Worm (Caenorhabditis elegans): Measurements from ENCODE around the gene R10E4.3.

The R10E4.3 gene

ce11 chrIII:4242225-4242862 lies 44.9 kb downstream of the R10E4.3 start, which contains the start of gene F43C1.7:
Gene F43C1.7, minus strand, starts transcription at chrIII:4242575.
- TF ChIP-seq nhr-25 (tag; optimal IDR thresholded peaks at IDR 0.05) (no peak), aly-2 (tag; optimal IDR thresholded peaks at IDR 0.05) (no peak), lsy-12 (tag; optimal IDR thresholded peaks at IDR 0.05) (no peak), nhr-43 (tag; optimal IDR thresholded peaks at IDR 0.05; ENCODE audit: poor library complexity, severe bottlenecking) (no peak), nhr-77 (tag; optimal IDR thresholded peaks at IDR 0.05) (no peak), zag-1 (tag; optimal IDR thresholded peaks at IDR 0.05) (no peak), nhr-28 (tag; optimal IDR thresholded peaks at IDR 0.05) (no peak), eor-1 (tag; optimal IDR thresholded peaks at IDR 0.05) (no peak), ceh-28 (tag; optimal IDR thresholded peaks at IDR 0.05) (no peak), fkh-10 (GFP tag; optimal IDR thresholded peaks at IDR 0.05) (no peak), ceh-9 (tag; optimal IDR thresholded peaks at IDR 0.05) (no peak), lin-15B (tag; optimal IDR thresholded peaks at IDR 0.05) (no peak), elt-2 (tag; optimal IDR thresholded peaks at IDR 0.05) (no peak), nfya-1 (tag; optimal IDR thresholded peaks at IDR 0.05; ENCODE audit: insufficient read depth) (no peak)

ce11 chrIII:4241181-4241580 lies 46.1 kb downstream of the R10E4.3 start:
- TF ChIP-seq pqm-1 (tag; optimal IDR thresholded peaks at IDR 0.05), result no peak
- TF ChIP-seq daf-12 (tag; optimal IDR thresholded peaks at IDR 0.05), result no peak
- no peak for TF ChIP-seq hmg-11 (tag; optimal IDR thresholded peaks at IDR 0.05)
- TF ChIP-seq lin-15B (tag; optimal IDR thresholded peaks at IDR 0.05), result no peak
- peak; percentile 59 for TF ChIP-seq elt-1 (tag; optimal IDR thresholded peaks at IDR 0.05)
- no peak for TF ChIP-seq ceh-82 (tag; optimal IDR thresholded peaks at IDR 0.05)
- no peak for TF ChIP-seq ztf-4 (tag; optimal IDR thresholded peaks at IDR 0.05)
- TF ChIP-seq nhr-77 (tag; optimal IDR thresholded peaks at IDR 0.05), result no peak

- TF ChIP-seq lin-39 (tag; optimal IDR thresholded peaks at IDR 0.05) (no peak), ceh-28 (tag; optimal IDR thresholded peaks at IDR 0.05) (peak; percentile 54), jun-1 (tag; optimal IDR thresholded peaks at IDR 0.05) (peak; percentile 5), elt-2 (tag; optimal IDR thresholded peaks at IDR 0.05) (peak; percentile 88), pha-4 (tag; optimal IDR thresholded peaks at IDR 0.05) (peak; percentile 42), ceh-16 (tag; optimal IDR thresholded peaks at IDR 0.05) (no peak), pqm-1 (tag; optimal IDR thresholded peaks at IDR 0.05) (peak; percentile 81)
Observed at ce11 chrIII:4240126-4240525, 47.2 kb downstream of the R10E4.3 start.

ce11 chrIII:4237660-4238059 lies 49.6 kb downstream of the R10E4.3 start:
- TF ChIP-seq R02D3.7 (tag; optimal IDR thresholded peaks at IDR 0.05), result peak; percentile 69
- peak; percentile 55 for TF ChIP-seq skn-1 (tag; optimal IDR thresholded peaks at IDR 0.05)
- TF ChIP-seq snpc-4 (tag; optimal IDR thresholded peaks at IDR 0.05), result peak; percentile 61
- TF ChIP-seq nfya-1 (tag; optimal IDR thresholded peaks at IDR 0.05; ENCODE audit: insufficient read depth), result peak; percentile 91
- peak; percentile 97 for TF ChIP-seq jun-1 (tag; optimal IDR thresholded peaks at IDR 0.05)
- peak; percentile 76 for TF ChIP-seq elt-1 (tag; optimal IDR thresholded peaks at IDR 0.05)
- TF ChIP-seq nhr-77 (tag; optimal IDR thresholded peaks at IDR 0.05), result peak; percentile 49
- peak; percentile 93 for TF ChIP-seq mdl-1 (tag; optimal IDR thresholded peaks at IDR 0.05)
- TF ChIP-seq nhr-76 (tag; optimal IDR thresholded peaks at IDR 0.05), result no peak
- TF ChIP-seq fkh-10 (GFP tag; optimal IDR thresholded peaks at IDR 0.05), result peak; percentile 63
- TF ChIP-seq nhr-28 (tag; optimal IDR thresholded peaks at IDR 0.05), result no peak
- TF ChIP-seq nhr-25 (tag; optimal IDR thresholded peaks at IDR 0.05), result peak; percentile 97
- TF ChIP-seq aly-2 (tag; optimal IDR thresholded peaks at IDR 0.05), result no peak
- TF ChIP-seq pha-4 (tag; optimal IDR thresholded peaks at IDR 0.05), result peak; percentile 99
- no peak for TF ChIP-seq ama-1 (optimal IDR thresholded peaks at IDR 0.05)
- TF ChIP-seq ceh-16 (tag; optimal IDR thresholded peaks at IDR 0.05), result no peak
- no peak for TF ChIP-seq eor-1 (tag; optimal IDR thresholded peaks at IDR 0.05)
- TF ChIP-seq ztf-11 (tag; optimal IDR thresholded peaks at IDR 0.05), result no peak
- TF ChIP-seq tbx-2 (tag; optimal IDR thresholded peaks at IDR 0.05), result peak; percentile 76
- no peak for TF ChIP-seq nhr-67 (tag; optimal IDR thresholded peaks at IDR 0.05)
- TF ChIP-seq fos-1 (tag; optimal IDR thresholded peaks at IDR 0.05), result peak; percentile 81
- TF ChIP-seq hmg-11 (tag; optimal IDR thresholded peaks at IDR 0.05), result peak; percentile 82
- TF ChIP-seq ceh-82 (tag; optimal IDR thresholded peaks at IDR 0.05), result no peak
- no peak for TF ChIP-seq nhr-12 (tag; optimal IDR thresholded peaks at IDR 0.05)
- TF ChIP-seq nhr-237 (tag; optimal IDR thresholded peaks at IDR 0.05), result no peak
- TF ChIP-seq ZK546.5 (tag; optimal IDR thresholded peaks at IDR 0.05), result no peak
- peak; percentile 89 for TF ChIP-seq pqm-1 (tag; optimal IDR thresholded peaks at IDR 0.05)
- peak; percentile 85 for TF ChIP-seq unc-62 (GFP tag; optimal IDR thresholded peaks at IDR 0.05)
- peak; percentile 74 for TF ChIP-seq ceh-28 (tag; optimal IDR thresholded peaks at IDR 0.05)
- TF ChIP-seq ztf-4 (tag; optimal IDR thresholded peaks at IDR 0.05), result peak; percentile 12
- TF ChIP-seq mml-1 (tag; optimal IDR thresholded peaks at IDR 0.05), result no peak
- peak; percentile 96 for TF ChIP-seq nhr-43 (tag; optimal IDR thresholded peaks at IDR 0.05; ENCODE audit: poor library complexity, severe bottlenecking)
- peak; percentile 60 for TF ChIP-seq lin-15B (tag; optimal IDR thresholded peaks at IDR 0.05)
- no peak for TF ChIP-seq elt-3 (tag; optimal IDR thresholded peaks at IDR 0.05)
- TF ChIP-seq nhr-23 (tag; optimal IDR thresholded peaks at IDR 0.05), result peak; percentile 94
- TF ChIP-seq lsy-12 (tag; optimal IDR thresholded peaks at IDR 0.05), result peak; percentile 97
- no peak for TF ChIP-seq unc-39 (tag; optimal IDR thresholded peaks at IDR 0.05)
- TF ChIP-seq daf-12 (tag; optimal IDR thresholded peaks at IDR 0.05), result peak; percentile 28
- no peak for TF ChIP-seq zag-1 (tag; optimal IDR thresholded peaks at IDR 0.05)
- peak; percentile 100 for TF ChIP-seq nhr-11 (tag; optimal IDR thresholded peaks at IDR 0.05)

All from whole organism, L3 larva.